Worm (Caenorhabditis elegans) whole organism, L4 larva: ENCODE data around the gene srx-131.

Experiments used
- D1046.2 ChIP-seq: fragments of 200-800 bp; sonication (Bioruptor generic); IDR thresholded peaks from 2 replicates; pipeline ENCODE4 v1.3.6; 2022; ENCODE audit warnings: missing genetic modification characterization, missing compliant biosample characterization
- R02D3.7 ChIP-seq: fragments of 150-350 bp; sonication (generic microtip); optimal IDR thresholded peaks from 3 replicates; lab custom pipeline; 2014; ENCODE audit warnings: missing biosample characterization, missing genetic modification characterization
- Y5F2A.4 ChIP-seq: fragments of 200-800 bp; sonication (Bioruptor generic); optimal IDR thresholded peaks from 2 replicates; lab custom pipeline; 2018; ENCODE audit warnings: mild to moderate bottlenecking, missing genetic modification characterization, missing compliant biosample characterization
- ZK546.5 ChIP-seq, 2 experiments: sonication (generic microtip); optimal IDR thresholded peaks; 2 replicates each; lab custom pipeline; 2017; ENCODE audit warnings: missing biosample characterization in 2 of 2, missing genetic modification characterization in 2 of 2
- aha-1 ChIP-seq: fragments of 150-350 bp; peaks from one replicate; lab custom pipeline; 2014; ENCODE audit warnings: missing biosample characterization, missing genetic modification characterization
- aly-2 ChIP-seq: sonication (generic microtip); optimal IDR thresholded peaks from 2 replicates; lab custom pipeline; 2018; ENCODE audit warnings: missing biosample characterization, missing genetic modification characterization
- ama-1 ChIP-seq: fragments of 150-350 bp; optimal IDR thresholded peaks from 2 replicates; lab custom pipeline; 2014; ENCODE audit warnings: inconsistent platforms, mixed read lengths
- arid-1 ChIP-seq: fragments of 200-800 bp; sonication (Bioruptor generic); conservative IDR thresholded peaks from 2 replicates; pipeline ENCODE4 v1.3.6; 2022; ENCODE audit warnings: missing genetic modification reagents, missing genetic modification characterization, missing compliant biosample characterization
- attf-4 ChIP-seq: sonication (generic microtip); optimal IDR thresholded peaks from 3 replicates; lab custom pipeline; 2017; ENCODE audit warnings: missing biosample characterization, missing genetic modification characterization
- ceh-44 ChIP-seq: fragments of 200-800 bp; sonication (Bioruptor generic); IDR thresholded peaks from 2 replicates; pipeline ENCODE4 v1.3.6; 2022; ENCODE audit warnings: missing genetic modification reagents, missing genetic modification characterization, missing compliant biosample characterization
- ceh-62 ChIP-seq: sonication (generic microtip); optimal IDR thresholded peaks from 2 replicates; lab custom pipeline; 2017; ENCODE audit warnings: missing biosample characterization, missing genetic modification characterization
- ces-1 ChIP-seq: fragments of 150-350 bp; sonication (generic microtip); optimal IDR thresholded peaks from 4 replicates; lab custom pipeline; 2014; ENCODE audit warnings: missing biosample characterization, missing genetic modification reagents, missing genetic modification characterization
- cey-2 ChIP-seq: sonication (generic microtip); optimal IDR thresholded peaks from 3 replicates; lab custom pipeline; 2017; ENCODE audit warnings: missing genetic modification characterization, mild to moderate bottlenecking, missing compliant biosample characterization, antibody characterized with exemption, borderline replicate concordance; ENCODE audit not compliant: insufficient read depth
- daf-12 ChIP-seq: fragments of 150-350 bp; optimal IDR thresholded peaks from 2 replicates; lab custom pipeline; 2014; ENCODE audit warnings: missing biosample characterization, missing genetic modification reagents, missing genetic modification characterization
- daf-16 ChIP-seq, 3 experiments: sonication (generic microtip); optimal IDR thresholded peaks; 2 replicates each; lab custom pipeline; 2016 to 2017; ENCODE audit warnings: missing genetic modification characterization in 3 of 3, missing genetic modification reagents in 3 of 3, mild to moderate bottlenecking in 2 of 3, missing compliant biosample characterization in 2 of 3, missing biosample characterization in 1 of 3, moderate library complexity in 1 of 3
- daf-19 ChIP-seq: fragments of 200-800 bp; sonication (Bioruptor generic); conservative IDR thresholded peaks from 2 replicates; pipeline ENCODE4 v1.3.6; 2022; ENCODE audit warnings: missing genetic modification characterization, missing compliant biosample characterization
- dmd-8 ChIP-seq: fragments of 200-800 bp; sonication (Bioruptor generic); IDR thresholded peaks from 2 replicates; pipeline ENCODE4 v1.3.6; 2022; ENCODE audit warnings: missing genetic modification characterization, missing compliant biosample characterization
- dmd-9 ChIP-seq: fragments of 200-800 bp; sonication (Bioruptor generic); IDR thresholded peaks from 2 replicates; pipeline ENCODE4 v1.3.6; 2022; ENCODE audit warnings: missing genetic modification reagents, missing genetic modification characterization, missing compliant biosample characterization
- dpl-1 ChIP-seq: fragments of 150-350 bp; optimal IDR thresholded peaks from 2 replicates; lab custom pipeline; 2014; ENCODE audit warnings: missing biosample characterization, missing genetic modification reagents, missing genetic modification characterization
- dve-1 ChIP-seq: sonication (generic microtip); optimal IDR thresholded peaks from 2 replicates; lab custom pipeline; 2017; ENCODE audit warnings: antibody characterized with exemption, mild to moderate bottlenecking, missing genetic modification characterization, missing compliant biosample characterization; ENCODE audit not compliant: insufficient read depth
- egl-27 ChIP-seq: sonication (generic microtip); optimal IDR thresholded peaks from 3 replicates; lab custom pipeline; 2017; ENCODE audit warnings: missing biosample characterization, missing genetic modification reagents, missing genetic modification characterization
- hif-1 ChIP-seq, 2 experiments: sonication (generic microtip); optimal IDR thresholded peaks; 2 replicates each; lab custom pipeline; 2016 to 2017; ENCODE audit warnings: missing compliant biosample characterization in 2 of 2, missing genetic modification characterization in 2 of 2, missing genetic modification reagents in 2 of 2, missing genotype in 2 of 2, mild to moderate bottlenecking in 1 of 2
- hlh-11 ChIP-seq: fragments of 200-800 bp; sonication (Bioruptor generic); optimal IDR thresholded peaks from 2 replicates; lab custom pipeline; 2018; ENCODE audit warnings: mild to moderate bottlenecking, missing genetic modification characterization, missing compliant biosample characterization
- hmg-1.1 ChIP-seq: fragments of 200-800 bp; sonication (Bioruptor generic); IDR thresholded peaks from 2 replicates; pipeline ENCODE4 v1.3.6; 2022; ENCODE audit warnings: missing genetic modification reagents, missing genetic modification characterization, missing compliant biosample characterization
- lim-7 ChIP-seq: fragments of 200-800 bp; sonication (Bioruptor generic); IDR thresholded peaks from 2 replicates; pipeline ENCODE4 v1.3.6; 2022; ENCODE audit warnings: missing genetic modification characterization, missing compliant biosample characterization
- lin-15B ChIP-seq: fragments of 150-350 bp; sonication (generic microtip); optimal IDR thresholded peaks from 3 replicates; lab custom pipeline; 2014; ENCODE audit warnings: missing biosample characterization, missing genetic modification characterization
- mdl-1 ChIP-seq, 2 experiments: fragments of 150-350 bp in 1 of 2; sonication (generic microtip) in 1 of 2; optimal IDR thresholded peaks; 2 replicates each; lab custom pipeline; 2014 to 2017; ENCODE audit warnings: missing biosample characterization in 2 of 2, missing genetic modification characterization in 2 of 2
- mep-1 ChIP-seq: fragments of 150-350 bp; sonication (generic microtip); optimal IDR thresholded peaks from 3 replicates; lab custom pipeline; 2014; ENCODE audit warnings: missing biosample characterization, missing genetic modification characterization
- mxl-2 ChIP-seq: fragments of 200-800 bp; sonication (Bioruptor generic); conservative IDR thresholded peaks from 2 replicates; pipeline ENCODE4 v1.3.6; 2022; ENCODE audit warnings: missing genetic modification reagents, missing genetic modification characterization, missing compliant biosample characterization
- nhr-111 ChIP-seq: fragments of 200-800 bp; sonication (Bioruptor generic); optimal IDR thresholded peaks from 2 replicates; lab custom pipeline; 2018; ENCODE audit warnings: mild to moderate bottlenecking, missing genetic modification characterization, missing compliant biosample characterization
- nhr-28 ChIP-seq: fragments of 150-350 bp; optimal IDR thresholded peaks from 2 replicates; lab custom pipeline; 2014; ENCODE audit warnings: missing biosample characterization, missing genetic modification characterization
- nhr-48 ChIP-seq: sonication (generic microtip); optimal IDR thresholded peaks from 2 replicates; lab custom pipeline; 2016; ENCODE audit warnings: mild to moderate bottlenecking, missing genetic modification characterization, missing compliant biosample characterization
- nhr-6 ChIP-seq: fragments of 150-350 bp; optimal IDR thresholded peaks from 2 replicates; lab custom pipeline; 2014; ENCODE audit warnings: missing biosample characterization, missing genetic modification characterization
- nhr-77 ChIP-seq: fragments of 150-350 bp; optimal IDR thresholded peaks from 2 replicates; lab custom pipeline; 2014; ENCODE audit warnings: missing biosample characterization, missing genetic modification characterization
- pqm-1 ChIP-seq: sonication (generic microtip); optimal IDR thresholded peaks from 2 replicates; lab custom pipeline; 2017; ENCODE audit warnings: missing biosample characterization, missing genetic modification characterization
- sdz-12 ChIP-seq: fragments of 200-800 bp; sonication (Bioruptor generic); optimal IDR thresholded peaks from 2 replicates; lab custom pipeline; 2018; ENCODE audit warnings: mild to moderate bottlenecking, missing genetic modification characterization, missing compliant biosample characterization
- set-16 ChIP-seq: fragments of 200-800 bp; sonication (Bioruptor generic); IDR thresholded peaks from 2 replicates; pipeline ENCODE4 v1.3.6; 2022; ENCODE audit warnings: missing genetic modification reagents, missing genetic modification characterization, missing compliant biosample characterization
- skn-1 ChIP-seq: fragments of 150-350 bp; optimal IDR thresholded peaks from 2 replicates; lab custom pipeline; 2014; ENCODE audit warnings: missing biosample characterization, missing genetic modification characterization
- snpc-1.2 ChIP-seq: fragments of 200-800 bp; sonication (Bioruptor generic); IDR thresholded peaks from 2 replicates; pipeline ENCODE4 v1.3.6; 2022; ENCODE audit warnings: missing genetic modification reagents, missing genetic modification characterization, missing compliant biosample characterization
- spr-3 ChIP-seq: fragments of 200-800 bp; sonication (Bioruptor generic); optimal IDR thresholded peaks from 2 replicates; lab custom pipeline; 2018; ENCODE audit warnings: mild to moderate bottlenecking, missing genetic modification characterization, missing compliant biosample characterization
- tag-97 ChIP-seq: fragments of 200-800 bp; sonication (Bioruptor generic); IDR thresholded peaks from 2 replicates; pipeline ENCODE4 v1.3.6; 2022; ENCODE audit warnings: missing genetic modification characterization, missing compliant biosample characterization
- tra-1 ChIP-seq: fragments of 200-800 bp; sonication (Bioruptor generic); IDR thresholded peaks from 2 replicates; pipeline ENCODE4 v1.3.6; 2022; ENCODE audit warnings: missing genetic modification reagents, missing genetic modification characterization, missing compliant biosample characterization
- unc-130 ChIP-seq: sonication (generic microtip); optimal IDR thresholded peaks from 2 replicates; lab custom pipeline; 2016; ENCODE audit warnings: missing genetic modification reagents, missing genetic modification characterization, missing compliant biosample characterization
- unc-39 ChIP-seq: sonication (generic microtip); optimal IDR thresholded peaks from 2 replicates; lab custom pipeline; 2017; ENCODE audit warnings: missing biosample characterization, missing genetic modification characterization
- unc-62 ChIP-seq, 3 experiments: fragments of 150-350 bp in 1 of 3; sonication (generic microtip); optimal IDR thresholded peaks in 2 of 3; peaks in 1 of 3; 1 replicate in 1 of 3; 2 replicates in 2 of 3; lab custom pipeline; 2014 to 2017; ENCODE audit warnings: missing biosample characterization in 3 of 3, missing genetic modification characterization in 3 of 3, missing genetic modification reagents in 3 of 3, missing genotype in 1 of 3
- zag-1 ChIP-seq: fragments of 150-350 bp; optimal IDR thresholded peaks from 2 replicates; lab custom pipeline; 2014; ENCODE audit warnings: missing biosample characterization, missing genetic modification characterization
- zip-11 ChIP-seq: fragments of 200-800 bp; sonication (Bioruptor generic); IDR thresholded peaks from 2 replicates; pipeline ENCODE4 v1.3.6; 2022; ENCODE audit warnings: missing genetic modification characterization, missing compliant biosample characterization
- zip-2 ChIP-seq: fragments of 150-350 bp; optimal IDR thresholded peaks from 2 replicates; lab custom pipeline; 2014; ENCODE audit warnings: missing biosample characterization, missing genetic modification characterization
- ztf-11 ChIP-seq: fragments of 150-350 bp; optimal IDR thresholded peaks from 2 replicates; lab custom pipeline; 2014; ENCODE audit warnings: missing biosample characterization, missing genetic modification characterization

srx-131 gene

ce11 chrV:13845136-13845535, at the start of gene srx-131:
Gene srx-131, plus strand, starts transcription at chrV:13845436.
- no peak for TF ChIP-seq pqm-1
- TF ChIP-seq aha-1 (tag; lab: Kevin White, UChicago), result peak; percentile 33
- TF ChIP-seq dpl-1 (GFP tag; lab: Kevin White, UChicago), result no peak
- TF ChIP-seq tag-97 (GFP tag; lab: Robert Waterston, UW), result no peak
- TF ChIP-seq ces-1 (GFP tag; lab: Kevin White, UChicago), result no peak

ce11 chrV:13796246-13796776, 48.9 kb upstream of the srx-131 start, which contains the start of gene twk-32:
Gene twk-32, plus strand, starts transcription at chrV:13796641.
- no peak for TF ChIP-seq D1046.2 (GFP tag; lab: Robert Waterston, UW)
- no peak for TF ChIP-seq skn-1 (tag; lab: Kevin White, UChicago)
- TF ChIP-seq zip-11 (GFP tag; lab: Robert Waterston, UW), result no peak
- TF ChIP-seq nhr-77 (tag; lab: Kevin White, UChicago), result no peak
- TF ChIP-seq tra-1 (GFP tag; lab: Robert Waterston, UW), result no peak
- no peak for TF ChIP-seq ZK546.5 (tag; optimal IDR thresholded peaks at IDR 0.05; lab: Kevin White, UChicago)
- TF ChIP-seq cey-2 (tag; lab: Kevin White, UChicago), result no peak
- TF ChIP-seq egl-27 (tag; lab: Kevin White, UChicago), result no peak
- 0 out of 2 replicates have a peak, but pooled peaks have one; percentile 5 for TF ChIP-seq set-16 (GFP tag; lab: Robert Waterston, UW)
- peak; percentile 35 for TF ChIP-seq hlh-11 (tag; lab: Kevin White, UChicago)
- no peak for TF ChIP-seq mdl-1 (tag; optimal IDR thresholded peaks at IDR 0.05; lab: Kevin White, UChicago)
- no peak for TF ChIP-seq Y5F2A.4 (GFP tag; lab: Kevin White, UChicago)
- TF ChIP-seq sdz-12 (GFP tag; lab: Kevin White, UChicago), result no peak
- TF ChIP-seq nhr-28 (tag; lab: Kevin White, UChicago), result no peak
- no peak for TF ChIP-seq ztf-11 (tag; lab: Kevin White, UChicago)
- TF ChIP-seq unc-130 (GFP tag; lab: Kevin White, UChicago), result no peak
- TF ChIP-seq ceh-44, result no peak
- TF ChIP-seq zip-2 (tag; lab: Kevin White, UChicago), result no peak
- no peak for TF ChIP-seq dpl-1 (GFP tag; lab: Kevin White, UChicago)
- TF ChIP-seq lim-7 (GFP tag; lab: Robert Waterston, UW), result no peak
- no peak for TF ChIP-seq attf-4 (tag; lab: Kevin White, UChicago)
- no peak for TF ChIP-seq nhr-48 (tag; lab: Kevin White, UChicago)
- TF ChIP-seq zag-1 (tag; lab: Kevin White, UChicago), result no peak
- no peak for TF ChIP-seq daf-12 (tag; lab: Kevin White, UChicago)
- TF ChIP-seq dmd-9 (GFP tag; lab: Robert Waterston, UW), result 0 out of 2 replicates have a peak, but pooled peaks have one; percentile 18
- TF ChIP-seq snpc-1.2, result no peak
- no peak for TF ChIP-seq lin-15B (tag; lab: Kevin White, UChicago)
- TF ChIP-seq daf-16 (GFP tag; optimal IDR thresholded peaks at IDR 0.05; lab: Kevin White, UChicago), result no peak
- no peak for TF ChIP-seq daf-16 (tag; optimal IDR thresholded peaks at IDR 0.05; lab: Kevin White, UChicago)
- TF ChIP-seq mep-1 (tag; lab: Kevin White, UChicago), result peak; percentile 19
- TF ChIP-seq unc-62 (GFP tag; optimal IDR thresholded peaks at IDR 0.05 in 1 of 2; lab: Kevin White, UChicago), result peak in 1 of 2 experiments; percentile 83
- no peak for TF ChIP-seq unc-62 (tag; optimal IDR thresholded peaks at IDR 0.05; lab: Kevin White, UChicago)
- no peak for TF ChIP-seq dve-1 (tag; lab: Kevin White, UChicago)
- TF ChIP-seq daf-19, result no peak
- no peak for TF ChIP-seq unc-39 (tag; lab: Kevin White, UChicago)
- TF ChIP-seq R02D3.7 (tag; lab: Kevin White, UChicago), result no peak
- no peak for TF ChIP-seq aly-2 (tag; lab: Kevin White, UChicago)
- no peak for TF ChIP-seq ceh-62 (tag; lab: Kevin White, UChicago)
- TF ChIP-seq nhr-6 (tag; lab: Kevin White, UChicago), result no peak
- TF ChIP-seq arid-1, result no peak
- TF ChIP-seq hif-1 (tag; optimal IDR thresholded peaks at IDR 0.05; lab: Kevin White, UChicago), result no peak
- TF ChIP-seq spr-3 (GFP tag; lab: Kevin White, UChicago), result no peak
- TF ChIP-seq nhr-111 (GFP tag; lab: Kevin White, UChicago), result no peak
- TF ChIP-seq hmg-1.1 (GFP tag; lab: Robert Waterston, UW), result 0 out of 2 replicates have a peak, but pooled peaks have one; percentile 23
- TF ChIP-seq dmd-8, result no peak
- peak; percentile 73 for TF ChIP-seq aha-1 (tag; lab: Kevin White, UChicago)
- no peak for TF ChIP-seq mxl-2 (GFP tag; lab: Robert Waterston, UW)
- TF ChIP-seq ama-1 (lab: Kevin White, UChicago), result peak; percentile 68
